Fruit fly (Drosophila melanogaster): Measurements from ENCODE around the gene fd3F.

DNA sequence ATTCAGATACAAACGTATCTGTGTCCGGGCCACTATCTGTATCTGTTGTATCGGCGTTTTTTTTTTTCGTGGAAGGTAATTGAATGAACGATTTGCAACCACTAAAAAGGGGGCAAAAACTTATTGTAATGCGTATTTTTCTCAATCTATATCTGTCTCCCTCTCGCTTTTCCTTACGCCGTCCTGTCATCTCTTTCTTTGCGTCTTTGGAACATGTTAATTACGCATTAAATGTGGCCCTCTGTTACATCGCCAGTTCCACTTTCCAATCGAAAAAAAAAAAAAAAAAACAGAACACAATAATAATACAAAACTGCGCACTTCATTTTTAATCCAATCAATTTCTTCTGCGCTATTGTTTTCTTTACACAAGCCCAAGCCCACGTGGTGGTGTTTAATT lies 37.9 kb upstream of the fd3F start:
- TF ChIP-seq YL-1 (GFP tag; optimal IDR thresholded peaks at IDR 0.05) (no peak), CG15601 (tag; optimal IDR thresholded peaks at IDR 0.05) (no peak), Dfd (GFP tag; optimal IDR thresholded peaks at IDR 0.05) (no peak), usp (GFP tag; optimal IDR thresholded peaks at IDR 0.05) (no peak), hb (GFP tag; IDR thresholded peaks at IDR 0.05; ENCODE audit: partially characterized antibody) (no peak), oc (tag; optimal IDR thresholded peaks at IDR 0.05) (no peak), twi (tag; optimal IDR thresholded peaks at IDR 0.05) (no peak), CG7745 (tag; optimal IDR thresholded peaks at IDR 0.05) (no peak), hkb (optimal IDR thresholded peaks at IDR 0.05) (no peak), hkb (GFP tag; IDR thresholded peaks at IDR 0.05) (no peak)

All from whole organism, embryonic.